Worm (Caenorhabditis elegans): Measurements from ENCODE around the gene nspe-2.
A peak's percentile ranks its signal among the peaks of the same experiment; 100 is the strongest.

The nspe-2 gene

ce11 chrII:12659676-12660371, 40.6 kb upstream of the nspe-2 start (continued):
- no peak for TF ChIP-seq gmeb-1 (tag; optimal IDR thresholded peaks at IDR 0.05)
- no peak for TF ChIP-seq unc-62 (GFP tag; optimal IDR thresholded peaks at IDR 0.05)
- TF ChIP-seq snpc-4 (tag; optimal IDR thresholded peaks at IDR 0.05), result no peak
- no peak for TF ChIP-seq R02D3.7 (tag; optimal IDR thresholded peaks at IDR 0.05)

ce11 chrII:12658409-12658808, 39.2 kb upstream of the nspe-2 start:
- no peak for TF ChIP-seq lsy-2 (tag; optimal IDR thresholded peaks at IDR 0.05)
- peak; percentile 14 for TF ChIP-seq snpc-4 (tag; optimal IDR thresholded peaks at IDR 0.05)
- TF ChIP-seq nhr-129 (tag; optimal IDR thresholded peaks at IDR 0.05), result peak; percentile 3

- TF ChIP-seq dmd-4 (tag; optimal IDR thresholded peaks at IDR 0.05) (no peak), elt-1 (tag; optimal IDR thresholded peaks at IDR 0.05) (no peak), skn-1 (tag; optimal IDR thresholded peaks at IDR 0.05) (no peak)
These were observed 38.4 kb upstream of the nspe-2 start for ce11 chrII:12657620-12658019.

- no peak for TF ChIP-seq sma-3 (GFP tag; optimal IDR thresholded peaks at IDR 0.05)
- no peak for TF ChIP-seq snpc-4 (tag; optimal IDR thresholded peaks at IDR 0.05)
- TF ChIP-seq nhr-237 (tag; optimal IDR thresholded peaks at IDR 0.05), result no peak
These were observed 36.6 kb upstream of the nspe-2 start for ce11 chrII:12655816-12656215.

ce11 chrII:12654447-12654846, 35.3 kb upstream of the nspe-2 start, which contains the start of gene rgs-4:
rgs-4 (plus strand) TSS chrII:12654747.
- no peak for TF ChIP-seq C34F6.9 (tag; optimal IDR thresholded peaks at IDR 0.05)
- TF ChIP-seq crh-2 (tag; optimal IDR thresholded peaks at IDR 0.05), result no peak
- no peak for TF ChIP-seq lin-11 (tag; optimal IDR thresholded peaks at IDR 0.05)
- no peak for TF ChIP-seq mdl-1 (tag; optimal IDR thresholded peaks at IDR 0.05)
- no peak for TF ChIP-seq nhr-21 (tag; optimal IDR thresholded peaks at IDR 0.05)
- no peak for TF ChIP-seq Y55F3AM.14 (GFP tag; optimal IDR thresholded peaks at IDR 0.05)
- no peak for TF ChIP-seq nhr-10 (tag; optimal IDR thresholded peaks at IDR 0.05)
- TF ChIP-seq sem-4 (tag; optimal IDR thresholded peaks at IDR 0.05), result no peak
- no peak for TF ChIP-seq elt-3 (tag; optimal IDR thresholded peaks at IDR 0.05)

- TF ChIP-seq mab-5 (tag; optimal IDR thresholded peaks at IDR 0.05) (no peak), egl-27 (tag; optimal IDR thresholded peaks at IDR 0.05) (no peak), mdl-1 (tag; optimal IDR thresholded peaks at IDR 0.05) (no peak), gmeb-1 (tag; optimal IDR thresholded peaks at IDR 0.05) (no peak), fos-1 (tag; optimal IDR thresholded peaks at IDR 0.05) (no peak), skn-1 (tag; optimal IDR thresholded peaks at IDR 0.05) (no peak), blmp-1 (tag; optimal IDR thresholded peaks at IDR 0.05; ENCODE audit: insufficient read depth) (no peak), nhr-77 (tag; optimal IDR thresholded peaks at IDR 0.05) (no peak), R02D3.7 (tag; optimal IDR thresholded peaks at IDR 0.05) (no peak)
These were observed 21.2 kb upstream of the nspe-2 start, which contains the start of gene nhr-235 for ce11 chrII:12640370-12640769. nhr-235 (plus strand) TSS chrII:12640670.

- no peak for TF ChIP-seq mbf-1 (tag; optimal IDR thresholded peaks at IDR 0.05)
- TF ChIP-seq unc-55 (GFP tag; optimal IDR thresholded peaks at IDR 0.05), result no peak
- no peak for TF ChIP-seq nhr-11 (tag; optimal IDR thresholded peaks at IDR 0.05)
- TF ChIP-seq sma-9 (GFP tag; optimal IDR thresholded peaks at IDR 0.05), result no peak
- no peak for TF ChIP-seq sma-9 (tag; optimal IDR thresholded peaks at IDR 0.05)
- no peak for TF ChIP-seq nhr-129 (tag; optimal IDR thresholded peaks at IDR 0.05)
- no peak for TF ChIP-seq elt-3 (tag; optimal IDR thresholded peaks at IDR 0.05)
- TF ChIP-seq unc-62 (GFP tag; optimal IDR thresholded peaks at IDR 0.05), result no peak
- TF ChIP-seq nhr-10 (tag; optimal IDR thresholded peaks at IDR 0.05), result no peak
- no peak for TF ChIP-seq alr-1 (tag; optimal IDR thresholded peaks at IDR 0.05)
- no peak for TF ChIP-seq nhr-12 (tag; optimal IDR thresholded peaks at IDR 0.05)
- TF ChIP-seq snpc-4 (tag; optimal IDR thresholded peaks at IDR 0.05), result no peak
- no peak for TF ChIP-seq ama-1 (optimal IDR thresholded peaks at IDR 0.05)
- TF ChIP-seq Y55F3AM.14 (GFP tag; optimal IDR thresholded peaks at IDR 0.05), result no peak
- no peak for TF ChIP-seq nhr-6 (tag; optimal IDR thresholded peaks at IDR 0.05)
- TF ChIP-seq aly-2 (tag; optimal IDR thresholded peaks at IDR 0.05), result no peak
- no peak for TF ChIP-seq sem-4 (tag; optimal IDR thresholded peaks at IDR 0.05)
- TF ChIP-seq gmeb-1 (tag; optimal IDR thresholded peaks at IDR 0.05), result no peak
- TF ChIP-seq nhr-23 (tag; optimal IDR thresholded peaks at IDR 0.05), result no peak
These were observed 17.4 kb upstream of the nspe-2 start, which contains the start of gene nhr-234 for ce11 chrII:12636602-12637001. nhr-234 (plus strand) TSS chrII:12636678.

Data from whole organism, L2 larva.